Worm (Caenorhabditis elegans) whole organism, L4 larva: Measurements from ENCODE around the gene srx-19.

Experiments used
- ama-1 ChIP-seq: fragments of 150-350 bp; optimal IDR thresholded peaks from 2 replicates; lab custom pipeline; 2014; ENCODE audit warnings: inconsistent platforms, mixed read lengths
- fos-1 ChIP-seq: fragments of 150-350 bp; optimal IDR thresholded peaks from 2 replicates; lab custom pipeline; 2014; ENCODE audit warnings: missing biosample characterization, missing genetic modification characterization
- lin-15B ChIP-seq: fragments of 150-350 bp; sonication (generic microtip); optimal IDR thresholded peaks from 3 replicates; lab custom pipeline; 2014; ENCODE audit warnings: missing biosample characterization, missing genetic modification characterization
- unc-39 ChIP-seq: sonication (generic microtip); optimal IDR thresholded peaks from 2 replicates; lab custom pipeline; 2017; ENCODE audit warnings: missing biosample characterization, missing genetic modification characterization

DNA sequence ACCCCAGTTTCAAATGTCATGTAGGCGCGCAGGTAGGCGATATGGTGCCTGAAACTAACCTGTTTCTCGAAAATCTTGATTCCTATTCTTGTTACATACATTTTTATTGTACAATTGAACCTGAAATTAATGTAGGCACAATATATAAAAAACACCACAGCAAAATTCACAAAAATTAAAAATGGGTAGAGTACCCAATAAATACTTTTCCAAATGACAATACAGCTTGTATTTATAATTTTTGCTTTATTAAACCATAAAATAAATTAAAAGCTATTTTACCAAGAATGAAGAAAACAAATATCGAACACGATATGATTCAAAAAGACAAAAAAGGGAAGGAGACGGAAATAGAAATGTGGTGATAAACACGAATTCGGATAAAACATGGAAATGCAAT, 10.3 kb downstream of the srx-19 start, which contains the start of gene tre-2:
- TF ChIP-seq lin-15B (tag; lab: Kevin White, UChicago) (no peak), fos-1 (tag; lab: Kevin White, UChicago) (no peak), ama-1 (lab: Kevin White, UChicago) (no peak), unc-39 (tag; lab: Kevin White, UChicago) (no peak)
